Fruit fly (Drosophila melanogaster) whole organism, embryonic: ENCODE measurements around the gene CG7276.

Source experiments
- Aef1 ChIP-seq: fragments of 200-800 bp; sonication (Bioruptor generic); IDR thresholded peaks from 3 replicates; pipeline ENCODE4 v1.3.6; 2022; ENCODE audit warnings: missing biosample characterization, missing genetic modification characterization
- Antp ChIP-seq: fragments of 200-800 bp; sonication (Bioruptor generic); optimal IDR thresholded peaks from 3 replicates; lab custom pipeline; 2016; ENCODE audit warnings: missing biosample characterization, missing genetic modification characterization
- Asciz ChIP-seq: fragments of 200-800 bp; sonication (Bioruptor generic); optimal IDR thresholded peaks from 2 replicates; lab custom pipeline; 2017; ENCODE audit warnings: missing biosample characterization, mild to moderate bottlenecking, missing genetic modification characterization, missing genetic modification reagents
- BEAF-32 ChIP-seq: fragments of 200-800 bp; sonication (Bioruptor generic); optimal IDR thresholded peaks from 3 replicates; lab custom pipeline; 2017; ENCODE audit warnings: missing biosample characterization, missing genetic modification characterization, mild to moderate bottlenecking, moderate library complexity, missing genetic modification reagents
- CG11093 ChIP-seq: fragments of 200-800 bp; sonication (Bioruptor generic); IDR thresholded peaks from 3 replicates; pipeline ENCODE4 v1.3.6; 2022; ENCODE audit warnings: missing biosample characterization, missing genetic modification characterization
- CG11247 ChIP-seq: fragments of 200-800 bp; sonication (Bioruptor generic); IDR thresholded peaks from 2 replicates; pipeline ENCODE4 v1.3.6; 2022; ENCODE audit warnings: missing biosample characterization, missing genetic modification characterization
- CG14710 ChIP-seq: fragments of 200-800 bp; sonication (Bioruptor generic); optimal IDR thresholded peaks from 3 replicates; lab custom pipeline; 2019; ENCODE audit warnings: missing biosample characterization, mild to moderate bottlenecking, missing genetic modification characterization, moderate library complexity
- CG15514 ChIP-seq: fragments of 200-800 bp; sonication (Bioruptor generic); optimal IDR thresholded peaks from 3 replicates; lab custom pipeline; 2017; ENCODE audit warnings: missing biosample characterization, missing genetic modification characterization, mild to moderate bottlenecking, moderate library complexity, missing genetic modification reagents
- CG17359 ChIP-seq: fragments of 200-800 bp; sonication (Bioruptor generic); optimal IDR thresholded peaks from 3 replicates; lab custom pipeline; 2018; ENCODE audit warnings: missing biosample characterization, mild to moderate bottlenecking, missing genetic modification characterization, moderate library complexity
- CG1792 ChIP-seq: fragments of 200-800 bp; sonication (Bioruptor generic); optimal IDR thresholded peaks from 2 replicates; lab custom pipeline; 2016; ENCODE audit warnings: missing biosample characterization, missing genetic modification characterization
- CG1832 ChIP-seq: fragments of 200-800 bp; sonication (Bioruptor generic); optimal IDR thresholded peaks from 2 replicates; lab custom pipeline; 2017; ENCODE audit warnings: missing biosample characterization, mild to moderate bottlenecking, missing genetic modification characterization, inconsistent platforms
- CG33557 ChIP-seq: fragments of 200-800 bp; sonication (Bioruptor generic); optimal IDR thresholded peaks from 2 replicates; lab custom pipeline; 2019; ENCODE audit warnings: missing biosample characterization, mild to moderate bottlenecking, missing genetic modification characterization, moderate library complexity
- CG6175 ChIP-seq: fragments of 200-800 bp; sonication (Bioruptor generic); IDR thresholded peaks from 3 replicates; pipeline ENCODE4 v1.3.6; 2022; ENCODE audit warnings: missing biosample characterization, missing genetic modification characterization
- CG6765 ChIP-seq: fragments of 200-800 bp; sonication (Bioruptor generic); optimal IDR thresholded peaks from 3 replicates; lab custom pipeline; 2017; ENCODE audit warnings: missing biosample characterization, mild to moderate bottlenecking, missing genetic modification characterization
- CG6854 ChIP-seq: fragments of 200-800 bp; sonication (Bioruptor generic); optimal IDR thresholded peaks from 3 replicates; lab custom pipeline; 2017; ENCODE audit warnings: missing biosample characterization, mild to moderate bottlenecking, missing genetic modification characterization
- CG8290 ChIP-seq, 3 experiments: fragments of 200-800 bp; sonication (Bioruptor generic); optimal IDR thresholded peaks; 2 replicates each; lab custom pipeline; 2016 to 2019; ENCODE audit warnings: missing biosample characterization in 3 of 3, missing genetic modification characterization in 3 of 3, mild to moderate bottlenecking in 2 of 3, moderate library complexity in 1 of 3
- CG8924 ChIP-seq: fragments of 200-800 bp; optimal IDR thresholded peaks from 3 replicates; lab custom pipeline; 2019; ENCODE audit warnings: missing biosample characterization, mild to moderate bottlenecking, missing genetic modification characterization, moderate library complexity
- CG9215 ChIP-seq: fragments of 200-800 bp; sonication (Bioruptor generic); IDR thresholded peaks from 2 replicates; pipeline ENCODE4 v1.3.6; 2022; ENCODE audit warnings: missing biosample characterization, missing genetic modification characterization
- CTCF ChIP-seq: fragments of 200-800 bp; sonication (Bioruptor generic); optimal IDR thresholded peaks from 2 replicates; lab custom pipeline; 2017; ENCODE audit warnings: missing biosample characterization, mild to moderate bottlenecking, missing genetic modification characterization, moderate library complexity
- D19B ChIP-seq: fragments of 200-800 bp; sonication (Bioruptor generic); optimal IDR thresholded peaks from 2 replicates; lab custom pipeline; 2017; ENCODE audit warnings: missing biosample characterization, mild to moderate bottlenecking, missing genetic modification characterization
- Dref ChIP-seq: fragments of 200-800 bp; sonication (Bioruptor generic); IDR thresholded peaks from 2 replicates; pipeline ENCODE4 v1.3.6; 2022; ENCODE audit warnings: missing biosample characterization, missing genetic modification characterization
- E2f1 ChIP-seq: fragments of 200-800 bp; sonication (Bioruptor generic); IDR thresholded peaks from 2 replicates; pipeline ENCODE4 v1.3.6; 2022; ENCODE audit warnings: missing biosample characterization, missing genetic modification characterization
- Fer1 ChIP-seq: fragments of 200-800 bp; sonication (Bioruptor generic); optimal IDR thresholded peaks from 2 replicates; lab custom pipeline; 2017; ENCODE audit warnings: missing biosample characterization, mild to moderate bottlenecking, missing genetic modification characterization
- HLHmδ ChIP-seq: fragments of 200-800 bp; sonication (Bioruptor generic); optimal IDR thresholded peaks from 2 replicates; lab custom pipeline; 2018; ENCODE audit warnings: missing biosample characterization, mild to moderate bottlenecking, missing genetic modification characterization, moderate library complexity
- Hr51 ChIP-seq, 2 experiments: fragments of 200-800 bp; sonication (Bioruptor generic); optimal IDR thresholded peaks; 2 replicates in 1 of 2; 3 replicates in 1 of 2; lab custom pipeline; 2016 to 2018; ENCODE audit warnings: missing biosample characterization in 2 of 2, missing genetic modification characterization in 2 of 2, mild to moderate bottlenecking in 1 of 2, moderate library complexity in 1 of 2
- MTF-1 ChIP-seq: fragments of 200-800 bp; sonication (Bioruptor generic); optimal IDR thresholded peaks from 2 replicates; lab custom pipeline; 2018; ENCODE audit warnings: missing biosample characterization, mild to moderate bottlenecking, missing genetic modification characterization, borderline replicate concordance
- Med ChIP-seq: fragments of 200-800 bp; sonication (Bioruptor generic); peaks from one replicate; lab custom pipeline; 2016; ENCODE audit warnings: missing biosample characterization, missing genetic modification characterization, mild to moderate bottlenecking, inconsistent platforms, moderate library complexity
- Scr ChIP-seq: fragments of 200-800 bp; sonication (Bioruptor generic); IDR thresholded peaks from 2 replicates; pipeline ENCODE4 v1.3.6; 2022; ENCODE audit warnings: missing biosample characterization, missing genetic modification characterization; ENCODE audit not compliant: partially characterized antibody
- Ssrp ChIP-seq: fragments of 200-800 bp; sonication (Bioruptor generic); optimal IDR thresholded peaks from 2 replicates; lab custom pipeline; 2018; ENCODE audit warnings: missing biosample characterization, mild to moderate bottlenecking, missing genetic modification characterization, moderate library complexity
- Stat92E ChIP-seq, 3 experiments: fragments of >200 bp in 2 of 3; fragments of 200-800 bp in 1 of 3; sonication (Bioruptor generic) in 1 of 3; optimal IDR thresholded peaks; 2 replicates each; lab custom pipeline; 2017 to 2019; ENCODE audit warnings: missing biosample characterization in 3 of 3, missing genetic modification characterization in 3 of 3, mild to moderate bottlenecking in 1 of 3, moderate library complexity in 1 of 3
- Trl ChIP-seq, 3 experiments: fragments of >200 bp in 2 of 3; fragments of 200-800 bp in 1 of 3; sonication (Bioruptor generic) in 1 of 3; optimal IDR thresholded peaks; 2 replicates in 1 of 3; 3 replicates in 2 of 3; lab custom pipeline; 2016 to 2017; ENCODE audit warnings: missing biosample characterization in 1 of 3, missing genetic modification characterization in 1 of 3
- Usf ChIP-seq: fragments of 200-800 bp; sonication (Bioruptor generic); optimal IDR thresholded peaks from 2 replicates; lab custom pipeline; 2017; ENCODE audit warnings: missing genotype, missing biosample characterization, missing genetic modification characterization
- Xbp1 ChIP-seq: fragments of 200-800 bp; sonication (Bioruptor generic); optimal IDR thresholded peaks from 3 replicates; lab custom pipeline; 2016; ENCODE audit warnings: missing biosample characterization, mild to moderate bottlenecking, missing genetic modification characterization
- ase ChIP-seq: fragments of 200-800 bp; sonication (Bioruptor generic); IDR thresholded peaks from 3 replicates; pipeline ENCODE4 v1.3.6; 2022; ENCODE audit warnings: missing biosample characterization, missing genetic modification characterization
- bowl ChIP-seq: fragments of 200-800 bp; sonication (Bioruptor generic); IDR thresholded peaks from 2 replicates; pipeline ENCODE4 v1.3.6; 2022; ENCODE audit warnings: missing biosample characterization, missing genetic modification characterization
- caup ChIP-seq: fragments of 200-800 bp; sonication (Bioruptor generic); optimal IDR thresholded peaks from 3 replicates; lab custom pipeline; 2017; ENCODE audit warnings: missing biosample characterization, mild to moderate bottlenecking, missing genetic modification characterization, moderate library complexity; ENCODE audit not compliant: severe bottlenecking
- dati ChIP-seq: fragments of 200-800 bp; sonication (Bioruptor generic); IDR thresholded peaks from 2 replicates; pipeline ENCODE4 v1.3.6; 2022; ENCODE audit warnings: missing biosample characterization, missing genetic modification characterization
- dimm ChIP-seq: fragments of 200-800 bp; sonication (Bioruptor generic); IDR thresholded peaks from 2 replicates; pipeline ENCODE4 v1.3.6; 2022; ENCODE audit warnings: missing biosample characterization, missing genetic modification characterization
- eyg ChIP-seq: fragments of 200-800 bp; sonication (Bioruptor generic); optimal IDR thresholded peaks from 3 replicates; lab custom pipeline; 2016; ENCODE audit warnings: missing biosample characterization, missing genetic modification characterization
- gsb-n ChIP-seq: fragments of 200-800 bp; sonication (Bioruptor generic); optimal IDR thresholded peaks from 3 replicates; lab custom pipeline; 2018; ENCODE audit warnings: missing biosample characterization, mild to moderate bottlenecking, missing genetic modification characterization
- jigr1 ChIP-seq: fragments of 200-800 bp; sonication (Bioruptor generic); IDR thresholded peaks from 3 replicates; pipeline ENCODE4 v1.3.6; 2022; ENCODE audit warnings: missing biosample characterization, missing genetic modification characterization
- klu ChIP-seq: fragments of 200-800 bp; sonication (Bioruptor generic); IDR thresholded peaks from 2 replicates; pipeline ENCODE4 v1.3.6; 2022; ENCODE audit warnings: missing biosample characterization, missing genetic modification characterization
- pum ChIP-seq: fragments of 200-800 bp; sonication (Bioruptor generic); optimal IDR thresholded peaks from 2 replicates; lab custom pipeline; 2016; ENCODE audit warnings: missing biosample characterization, missing genetic modification characterization
- pzg ChIP-seq: fragments of 200-800 bp; sonication (Bioruptor generic); optimal IDR thresholded peaks from 3 replicates; lab custom pipeline; 2018; ENCODE audit warnings: missing biosample characterization, mild to moderate bottlenecking, missing genetic modification characterization, moderate library complexity
- schlank ChIP-seq: fragments of 200-800 bp; sonication (Bioruptor generic); optimal IDR thresholded peaks from 2 replicates; lab custom pipeline; 2018; ENCODE audit warnings: missing biosample characterization, mild to moderate bottlenecking, missing genetic modification characterization
- sens ChIP-seq: fragments of 200-800 bp; sonication (Bioruptor generic); peaks from one replicate; lab custom pipeline; 2016; ENCODE audit warnings: missing biosample characterization, missing genetic modification characterization
- tin ChIP-seq: fragments of 200-800 bp; sonication (Bioruptor generic); optimal IDR thresholded peaks from 3 replicates; lab custom pipeline; 2016; ENCODE audit warnings: missing biosample characterization, missing genetic modification characterization
- twi ChIP-seq: fragments of 200-800 bp; optimal IDR thresholded peaks from 2 replicates; lab custom pipeline; 2019; ENCODE audit warnings: missing biosample characterization, mild to moderate bottlenecking, missing genetic modification characterization, moderate library complexity

Gene CG7276

DNA sequence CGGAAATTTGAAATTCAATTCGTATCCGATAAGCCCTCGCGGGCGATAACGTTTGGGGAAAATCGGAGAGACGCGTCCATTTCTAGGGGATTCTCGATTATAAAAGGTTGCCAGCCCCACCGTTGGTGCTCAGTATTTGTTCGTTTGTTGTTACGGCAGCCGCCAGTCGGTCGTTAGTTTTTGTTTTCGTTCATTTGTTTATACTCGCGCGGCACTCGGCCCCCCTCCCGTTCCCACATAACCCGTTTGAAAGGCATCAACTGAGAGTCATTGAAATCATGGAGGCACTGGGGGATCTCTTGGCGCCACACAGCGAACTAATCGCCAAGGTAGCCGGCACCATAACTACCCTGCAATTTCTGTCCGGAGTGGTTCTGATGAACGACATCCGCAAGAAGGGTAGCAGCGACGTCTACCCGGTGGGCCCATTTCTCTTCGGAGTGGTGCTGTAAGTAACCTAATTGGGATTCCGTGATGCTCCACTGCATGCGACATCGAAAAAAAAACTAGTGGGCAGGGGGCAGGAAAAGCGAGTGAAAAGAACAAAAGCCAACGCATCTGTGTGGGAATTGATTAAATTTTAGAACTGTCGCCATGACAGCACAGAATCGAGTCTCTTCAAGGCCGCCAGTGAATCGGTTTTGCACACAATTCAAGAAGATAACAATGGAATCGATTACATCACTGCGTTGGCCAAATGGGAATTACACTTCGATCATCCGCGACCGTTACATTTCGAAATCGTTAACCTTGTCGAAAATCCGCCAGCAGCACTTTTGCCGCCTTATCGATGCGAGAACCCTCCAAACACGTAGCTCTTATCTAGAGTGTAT lies 3.0 kb downstream of the CG7276 start, which contains the start of gene CG7272 (continued):
- TF ChIP-seq jigr1 (GFP tag; lab: Robert Waterston, UW) (no peak), Asciz (GFP tag; lab: Kevin White, UChicago) (no peak), Antp (peak; percentile 6), gsb-n (no peak), bowl (GFP tag; lab: Robert Waterston, UW) (no peak), klu (GFP tag; lab: Robert Waterston, UW) (no peak), CG6765 (GFP tag; lab: Kevin White, UChicago) (no peak), Hr51 (GFP tag; optimal IDR thresholded peaks at IDR 0.05; lab: Kevin White, UChicago) (no peak), CG8290 (GFP tag; optimal IDR thresholded peaks at IDR 0.05; lab: Kevin White, UChicago) (no peak), CG8290 (tag; optimal IDR thresholded peaks at IDR 0.05; lab: Kevin White, UChicago) (peak in 1 of 2 experiments; percentile 63), CG1832 (GFP tag; lab: Kevin White, UChicago) (no peak), CG11247 (GFP tag; lab: Robert Waterston, UW) (no peak), twi (tag; lab: Kevin White, UChicago) (no peak), ase (GFP tag; lab: Robert Waterston, UW) (no peak), sens (no peak), Usf (GFP tag; lab: Kevin White, UChicago) (no peak), eyg (GFP tag; lab: Kevin White, UChicago) (peak; percentile 18), Ssrp (tag; lab: Kevin White, UChicago) (no peak), D19B (peak; percentile 95), CG17359 (no peak), CG11093 (no peak), CG8924 (peak; percentile 39), Xbp1 (no peak), pzg (peak; percentile 83), CG33557 (no peak), caup (GFP tag; lab: Kevin White, UChicago) (peak; percentile 38), Fer1 (no peak), pum (GFP tag; lab: Kevin White, UChicago) (no peak), Aef1 (GFP tag; lab: Robert Waterston, UW) (no peak), CTCF (peak; percentile 23), Med (GFP tag; lab: Kevin White, UChicago) (peak; percentile 88), dimm (GFP tag; lab: Robert Waterston, UW) (no peak), Trl (optimal IDR thresholded peaks at IDR 0.05; lab: Kevin White, UChicago) (no peak), Trl (GFP tag; optimal IDR thresholded peaks at IDR 0.05; lab: Kevin White, UChicago) (peak; percentile 30), dati (no peak), CG6854 (GFP tag; lab: Kevin White, UChicago) (no peak), CG9215 (GFP tag; lab: Robert Waterston, UW) (no peak), HLHmδ (GFP tag; lab: Kevin White, UChicago) (no peak), BEAF-32 (GFP tag; lab: Kevin White, UChicago) (peak; percentile 20), tin (GFP tag; lab: Kevin White, UChicago) (no peak), schlank (tag; lab: Kevin White, UChicago) (no peak), CG15514 (peak; percentile 78), CG6175 (GFP tag; lab: Robert Waterston, UW) (0 out of 3 replicates have a peak, but pooled peaks have one; percentile 22), Dref (GFP tag; lab: Robert Waterston, UW) (peak; percentile 87), CG14710 (tag; lab: Kevin White, UChicago) (peak; percentile 29), MTF-1 (GFP tag; lab: Kevin White, UChicago) (peak; percentile 14), CG1792 (GFP tag; lab: Kevin White, UChicago) (no peak), Stat92E (GFP tag; optimal IDR thresholded peaks at IDR 0.05; lab: Kevin White, UChicago) (peak in 1 of 3 experiments; percentile 21), E2f1 (GFP tag; lab: Robert Waterston, UW) (peak; percentile 36; the same call in 1 of the 2 replicates), Scr (GFP tag; lab: Robert Waterston, UW) (peak; percentile 20; the same call in 1 of the 2 replicates)
